Worm (Caenorhabditis elegans): ENCODE data around the gene tlp-1.

- TF ChIP-seq ztf-23 (GFP tag; IDR thresholded peaks at IDR 0.05) (no peak), ref-1 (GFP tag; conservative IDR thresholded peaks at IDR 0.05) (no peak), flt-1 (GFP tag; IDR thresholded peaks at IDR 0.05) (no peak), T22C8.4 (GFP tag; IDR thresholded peaks at IDR 0.05) (no peak)
Measured at ce11 chrIV:13726630-13727029, 22.7 kb upstream of the tlp-1 start, which contains the start of gene ent-4.
